Worm (Caenorhabditis elegans): ENCODE results near the gene nep-2.

The nep-2 gene

DNA sequence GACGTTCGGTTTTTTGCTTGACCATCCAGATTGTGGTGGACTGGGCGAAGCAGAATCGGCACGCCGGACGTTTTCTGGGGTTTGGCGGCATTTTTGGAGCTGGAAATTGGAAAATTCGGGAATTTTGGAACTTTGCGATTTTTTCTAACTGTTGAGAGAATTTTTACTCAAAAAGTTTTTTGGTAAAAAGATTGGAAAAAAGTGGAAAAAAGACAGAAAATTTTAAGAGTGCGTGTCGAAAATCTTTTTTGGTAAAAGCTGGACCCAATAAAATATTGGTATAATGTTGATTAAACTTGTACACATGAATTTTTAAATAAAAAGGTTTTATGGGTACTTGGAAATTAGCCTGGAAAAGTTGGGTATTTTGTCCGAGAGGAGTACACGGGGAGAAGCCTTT lies 16.7 kb upstream of the nep-2 start, which contains the start of gene T05A8.7:
T05A8.7 (minus strand) TSS at position 101 of the 400 bp plus-strand sequence.
- TF ChIP-seq let-607 (tag; optimal IDR thresholded peaks at IDR 0.05) (no peak), efl-1 (GFP tag; optimal IDR thresholded peaks at IDR 0.05) (no peak), egl-44 (GFP tag; IDR thresholded peaks at IDR 0.05) (no peak), nhr-120 (GFP tag; IDR thresholded peaks at IDR 0.05) (no peak), aptf-3 (GFP tag; IDR thresholded peaks at IDR 0.05) (no peak), nfya-2 (GFP tag; IDR thresholded peaks at IDR 0.05) (no peak), Y95B8A.8 (GFP tag; IDR thresholded peaks at IDR 0.05) (no peak), ceh-27 (GFP tag; optimal IDR thresholded peaks at IDR 0.05) (no peak), sptf-2 (GFP tag; optimal IDR thresholded peaks at IDR 0.05) (no peak), ccch-3 (GFP tag; optimal IDR thresholded peaks at IDR 0.05) (no peak), sea-2 (GFP tag; IDR thresholded peaks at IDR 0.05) (no peak), F10E7.11 (tag; optimal IDR thresholded peaks at IDR 0.05) (no peak), zim-3 (tag; optimal IDR thresholded peaks at IDR 0.05) (no peak), Y53F4B.3 (GFP tag; IDR thresholded peaks at IDR 0.05) (no peak), aptf-2 (GFP tag; conservative IDR thresholded peaks at IDR 0.05) (no peak), madf-3 (GFP tag; IDR thresholded peaks at IDR 0.05) (no peak), C17E4.6 (GFP tag; IDR thresholded peaks at IDR 0.05) (no peak), ztf-3 (GFP tag; optimal IDR thresholded peaks at IDR 0.05) (no peak), F49E8.2 (tag; optimal IDR thresholded peaks at IDR 0.05; ENCODE audit: insufficient read depth) (no peak), tlf-1 (GFP tag; optimal IDR thresholded peaks at IDR 0.05) (no peak)

DNA sequence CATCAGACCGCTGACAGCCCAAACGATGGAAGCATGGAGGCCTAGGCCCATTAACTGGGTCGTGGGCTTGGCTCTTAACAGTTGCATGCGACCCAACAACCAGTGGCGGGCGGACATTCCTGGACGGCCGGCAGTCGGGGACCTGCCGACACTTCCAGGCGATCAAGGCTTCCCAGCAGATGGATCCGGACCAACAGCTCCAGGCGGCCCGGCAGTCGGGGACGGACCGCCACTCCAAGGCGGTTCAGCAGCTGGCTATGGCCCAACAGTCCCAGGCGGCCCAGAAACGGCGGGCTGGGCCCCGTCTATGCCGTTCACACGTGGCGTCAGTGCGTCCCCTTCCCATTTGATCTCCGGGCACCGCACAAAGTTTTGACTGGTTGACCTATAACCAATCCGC lies 15.9 kb upstream of the nep-2 start:
- TF ChIP-seq C17E4.6 (GFP tag; IDR thresholded peaks at IDR 0.05): no peak
- TF ChIP-seq dpl-1 (GFP tag; optimal IDR thresholded peaks at IDR 0.05): no peak
- TF ChIP-seq F57A8.1 (GFP tag; optimal IDR thresholded peaks at IDR 0.05): peak; percentile 29
- TF ChIP-seq K11D2.4 (GFP tag; IDR thresholded peaks at IDR 0.05): no peak
- no peak for TF ChIP-seq him-1 (tag; optimal IDR thresholded peaks at IDR 0.05)
- TF ChIP-seq F37B4.10 (GFP tag; IDR thresholded peaks at IDR 0.05): 0 out of 2 replicates have a peak, but pooled peaks have one; percentile 4
- TF ChIP-seq lir-1 (GFP tag; conservative IDR thresholded peaks at IDR 0.05): no peak
- no peak for TF ChIP-seq nhr-90 (tag; optimal IDR thresholded peaks at IDR 0.05)
- TF ChIP-seq rec-8 (tag; optimal IDR thresholded peaks at IDR 0.05): no peak
- no peak for TF ChIP-seq ets-4 (GFP tag; optimal IDR thresholded peaks at IDR 0.05)
- TF ChIP-seq F52B5.7 (tag; optimal IDR thresholded peaks at IDR 0.05): peak; percentile 52
- TF ChIP-seq efl-1 (GFP tag; optimal IDR thresholded peaks at IDR 0.05): no peak
- TF ChIP-seq dox-1 (GFP tag; IDR thresholded peaks at IDR 0.05): 0 out of 2 replicates have a peak, but pooled peaks have one; percentile 9
- TF ChIP-seq madf-3 (GFP tag; IDR thresholded peaks at IDR 0.05): no peak
- peak; percentile 89 for TF ChIP-seq zfh-2 (GFP tag; conservative IDR thresholded peaks at IDR 0.05)
- no peak for TF ChIP-seq bed-1 (GFP tag; IDR thresholded peaks at IDR 0.05)
- TF ChIP-seq atf-7 (tag; optimal IDR thresholded peaks at IDR 0.05): no peak
- no peak for TF ChIP-seq mes-4 (tag; optimal IDR thresholded peaks at IDR 0.05)
- TF ChIP-seq athp-1 (tag; optimal IDR thresholded peaks at IDR 0.05): no peak
- no peak for TF ChIP-seq B0336.3 (GFP tag; IDR thresholded peaks at IDR 0.05)
- no peak for TF ChIP-seq let-526 (GFP tag; IDR thresholded peaks at IDR 0.05)
- TF ChIP-seq attf-3 (GFP tag; conservative IDR thresholded peaks at IDR 0.05): no peak
- no peak for TF ChIP-seq tbx-9 (tag; optimal IDR thresholded peaks at IDR 0.05; ENCODE audit: borderline replicate concordance)
- no peak for TF ChIP-seq hlh-12 (tag; optimal IDR thresholded peaks at IDR 0.05)
- TF ChIP-seq ceh-79 (tag; optimal IDR thresholded peaks at IDR 0.05): no peak
- no peak for TF ChIP-seq nhr-179 (tag; optimal IDR thresholded peaks at IDR 0.05)
- TF ChIP-seq madf-6 (GFP tag; IDR thresholded peaks at IDR 0.05): no peak
- TF ChIP-seq ama-1 (optimal IDR thresholded peaks at IDR 0.05): no peak
- TF ChIP-seq ama-1 (GFP tag; optimal IDR thresholded peaks at IDR 0.05): no peak
- no peak for TF ChIP-seq akir-1 (GFP tag; optimal IDR thresholded peaks at IDR 0.05)
- no peak for TF ChIP-seq chd-7 (tag; optimal IDR thresholded peaks at IDR 0.05)
- TF ChIP-seq F55B11.4 (tag; optimal IDR thresholded peaks at IDR 0.05; ENCODE audit: borderline replicate concordance, insufficient read depth): no peak
- no peak for TF ChIP-seq Y79H2A.3 (GFP tag; conservative IDR thresholded peaks at IDR 0.05)

Measured in whole organism, young adult.